Worm (Caenorhabditis elegans): ENCODE measurements around the gene Y53G8AR.9.

ce11 chrIII:3271682-3272081 lies 49.4 kb downstream of the Y53G8AR.9 start:
- TF ChIP-seq mab-5 (tag; optimal IDR thresholded peaks at IDR 0.05) (no peak), nhr-12 (tag; optimal IDR thresholded peaks at IDR 0.05) (no peak), unc-39 (tag; optimal IDR thresholded peaks at IDR 0.05) (no peak), elt-1 (tag; optimal IDR thresholded peaks at IDR 0.05; ENCODE audit: borderline replicate concordance, insufficient read depth) (no peak), blmp-1 (tag; optimal IDR thresholded peaks at IDR 0.05) (no peak), ces-1 (GFP tag; optimal IDR thresholded peaks at IDR 0.05) (peak; percentile 55), nhr-237 (tag; optimal IDR thresholded peaks at IDR 0.05) (peak; percentile 52), elt-3 (tag; optimal IDR thresholded peaks at IDR 0.05) (no peak), lsy-2 (tag; optimal IDR thresholded peaks at IDR 0.05) (peak; percentile 63)
